Worm (Caenorhabditis elegans) whole organism, early embryonic: ENCODE results near the gene nhr-272.

Source experiments
- F13C5.2 ChIP-seq: sonication (generic microtip); optimal IDR thresholded peaks from 2 replicates; lab custom pipeline; 2017; ENCODE audit warnings: mild to moderate bottlenecking, missing genetic modification characterization, inconsistent platforms, missing compliant biosample characterization
- aly-1 ChIP-seq: sonication (generic microtip); optimal IDR thresholded peaks from 2 replicates; lab custom pipeline; 2016; ENCODE audit warnings: missing genetic modification characterization, missing compliant biosample characterization
- ama-1 ChIP-seq: fragments of 150-350 bp; optimal IDR thresholded peaks from 2 replicates; lab custom pipeline; 2014
- ceh-36 ChIP-seq: sonication (generic microtip); optimal IDR thresholded peaks from 2 replicates; lab custom pipeline; 2016; ENCODE audit warnings: missing genetic modification characterization, inconsistent platforms, missing compliant biosample characterization
- scrt-1 ChIP-seq: fragments of 200-800 bp; sonication (Bioruptor generic); IDR thresholded peaks from 2 replicates; pipeline ENCODE4 v1.3.6; 2022; ENCODE audit warnings: missing genetic modification characterization, missing compliant biosample characterization
- tbx-11 ChIP-seq: fragments of 200-800 bp; sonication (Bioruptor generic); IDR thresholded peaks from 2 replicates; pipeline ENCODE4 v1.3.6; 2022; ENCODE audit warnings: missing genetic modification characterization, missing compliant biosample characterization

- no peak for TF ChIP-seq F13C5.2 (tag; lab: Kevin White, UChicago)
- TF ChIP-seq ama-1: no peak
- no peak for TF ChIP-seq aly-1 (tag; lab: Kevin White, UChicago)
- TF ChIP-seq ceh-36 (tag; lab: Kevin White, UChicago): no peak
- TF ChIP-seq tbx-11 (GFP tag; lab: Robert Waterston, UW): no peak
- no peak for TF ChIP-seq scrt-1 (GFP tag; lab: Robert Waterston, UW)
Measured at ce11 chrX:12701963-12702362, 2.7 kb downstream of the nhr-272 start, which contains the start of gene nhr-214.
